Fruit fly (Drosophila melanogaster) whole organism, embryonic: ENCODE measurements around the gene CG13062.

ENCODE experiments used
- Bdp1 ChIP-seq: fragments of 200-800 bp; sonication (Bioruptor generic); optimal IDR thresholded peaks from 3 replicates; lab custom pipeline; 2016; ENCODE audit warnings: missing biosample characterization, missing genetic modification characterization
- CG10565 ChIP-seq: fragments of 200-800 bp; sonication (Bioruptor generic); optimal IDR thresholded peaks from 3 replicates; lab custom pipeline; 2016; ENCODE audit warnings: missing biosample characterization, mild to moderate bottlenecking, missing genetic modification characterization
- CG11085 ChIP-seq: fragments of 200-800 bp; sonication (Bioruptor generic); IDR thresholded peaks from 2 replicates; pipeline ENCODE4 v1.3.6; 2022; ENCODE audit warnings: missing biosample characterization, missing genetic modification characterization
- CG14050 ChIP-seq: fragments of 200-800 bp; sonication (Bioruptor generic); IDR thresholded peaks from 3 replicates; pipeline ENCODE4 v1.3.6; 2022; ENCODE audit warnings: missing biosample characterization, missing genetic modification characterization
- CG14860 ChIP-seq: fragments of 200-800 bp; sonication (Bioruptor generic); IDR thresholded peaks from 3 replicates; pipeline ENCODE4 v1.3.6; 2022; ENCODE audit warnings: missing biosample characterization, missing genetic modification characterization; ENCODE audit not compliant: partially characterized antibody
- CG1647 ChIP-seq: fragments of 200-800 bp; sonication (Bioruptor generic); optimal IDR thresholded peaks from 3 replicates; lab custom pipeline; 2016; ENCODE audit warnings: missing biosample characterization, missing genetic modification characterization
- CG16779 ChIP-seq: fragments of 200-800 bp; sonication (Bioruptor generic); IDR thresholded peaks from 2 replicates; pipeline ENCODE4 v1.3.6; 2022; ENCODE audit warnings: missing biosample characterization, missing genetic modification characterization
- CG17359 ChIP-seq: fragments of 200-800 bp; sonication (Bioruptor generic); optimal IDR thresholded peaks from 3 replicates; lab custom pipeline; 2018; ENCODE audit warnings: missing biosample characterization, mild to moderate bottlenecking, missing genetic modification characterization, moderate library complexity
- CG17829 ChIP-seq: fragments of 200-800 bp; optimal IDR thresholded peaks from 2 replicates; lab custom pipeline; 2019; ENCODE audit warnings: missing biosample characterization, mild to moderate bottlenecking, missing genetic modification characterization, moderate library complexity
- CG2889 ChIP-seq: fragments of 200-800 bp; sonication (Bioruptor generic); IDR thresholded peaks from 3 replicates; pipeline ENCODE4 v1.3.6; 2022; ENCODE audit warnings: missing biosample characterization, missing genetic modification characterization
- CG30403 ChIP-seq: fragments of 200-800 bp; sonication (Bioruptor generic); optimal IDR thresholded peaks from 3 replicates; lab custom pipeline; 2016; ENCODE audit warnings: missing biosample characterization, missing genetic modification characterization
- CG3065 ChIP-seq: fragments of 200-800 bp; sonication (Bioruptor generic); optimal IDR thresholded peaks from 2 replicates; lab custom pipeline; 2016; ENCODE audit warnings: missing biosample characterization, missing genetic modification characterization
- CG31441 ChIP-seq: fragments of 200-800 bp; sonication (Bioruptor generic); IDR thresholded peaks from 2 replicates; pipeline ENCODE4 v1.3.6; 2022; ENCODE audit warnings: missing biosample characterization, missing genetic modification characterization
- CG4328 ChIP-seq: fragments of 200-800 bp; sonication (Bioruptor generic); optimal IDR thresholded peaks from 3 replicates; lab custom pipeline; 2017; ENCODE audit warnings: missing biosample characterization, missing genetic modification reagents, missing genetic modification characterization
- CG5180 ChIP-seq: fragments of 200-800 bp; sonication (Bioruptor generic); optimal IDR thresholded peaks from 3 replicates; lab custom pipeline; 2017; ENCODE audit warnings: missing biosample characterization, missing genetic modification characterization, mild to moderate bottlenecking, moderate library complexity, missing genetic modification reagents
- CG5245 ChIP-seq: fragments of 200-800 bp; sonication (Bioruptor generic); optimal IDR thresholded peaks from 3 replicates; lab custom pipeline; 2016; ENCODE audit warnings: missing biosample characterization, missing genetic modification characterization
- CG6272 ChIP-seq: fragments of 200-800 bp; sonication (Bioruptor generic); IDR thresholded peaks from 2 replicates; pipeline ENCODE4 v1.3.6; 2022; ENCODE audit warnings: missing biosample characterization, missing genetic modification characterization
- CG6854 ChIP-seq: fragments of 200-800 bp; sonication (Bioruptor generic); optimal IDR thresholded peaks from 3 replicates; lab custom pipeline; 2017; ENCODE audit warnings: missing biosample characterization, mild to moderate bottlenecking, missing genetic modification characterization
- CG7839 ChIP-seq: fragments of 200-800 bp; sonication (Bioruptor generic); optimal IDR thresholded peaks from 3 replicates; lab custom pipeline; 2018; ENCODE audit warnings: missing biosample characterization, mild to moderate bottlenecking, missing genetic modification characterization, moderate library complexity
- CG8765 ChIP-seq: fragments of 200-800 bp; sonication (Bioruptor generic); IDR thresholded peaks from 2 replicates; pipeline ENCODE4 v1.3.6; 2022; ENCODE audit warnings: missing biosample characterization, missing genetic modification characterization
- CrebB ChIP-seq: fragments of 200-800 bp; sonication (Bioruptor generic); optimal IDR thresholded peaks from 3 replicates; lab custom pipeline; 2018; ENCODE audit warnings: missing biosample characterization, mild to moderate bottlenecking, missing genetic modification characterization
- Drgx ChIP-seq: fragments of 200-800 bp; sonication (Bioruptor generic); IDR thresholded peaks from 2 replicates; pipeline ENCODE4 v1.3.6; 2022; ENCODE audit warnings: missing biosample characterization, missing genetic modification characterization
- H2.0 ChIP-seq: fragments of 200-800 bp; sonication (Bioruptor generic); IDR thresholded peaks from 2 replicates; pipeline ENCODE4 v1.3.6; 2022; ENCODE audit warnings: missing biosample characterization, missing genetic modification characterization
- HLH3B ChIP-seq: fragments of 200-800 bp; sonication (Bioruptor generic); IDR thresholded peaks from 2 replicates; pipeline ENCODE4 v1.3.6; 2022; ENCODE audit warnings: missing biosample characterization, missing genetic modification characterization
- HmgZ ChIP-seq: fragments of 200-800 bp; sonication (Bioruptor generic); optimal IDR thresholded peaks from 2 replicates; lab custom pipeline; 2018; ENCODE audit warnings: missing biosample characterization, mild to moderate bottlenecking, missing genetic modification characterization
- Hmx ChIP-seq: fragments of 200-800 bp; sonication (Bioruptor generic); optimal IDR thresholded peaks from 2 replicates; lab custom pipeline; 2016; ENCODE audit warnings: missing biosample characterization, missing genetic modification characterization
- Hr78 ChIP-seq, 2 experiments: fragments of 200-800 bp in 1 of 2; fragments of >200 bp in 1 of 2; sonication (Bioruptor generic) in 1 of 2; optimal IDR thresholded peaks; 2 replicates each; lab custom pipeline; 2017 to 2019; ENCODE audit warnings: missing biosample characterization in 2 of 2, missing genetic modification characterization in 2 of 2, mild to moderate bottlenecking in 1 of 2, moderate library complexity in 1 of 2
- NC2β ChIP-seq: fragments of 200-800 bp; sonication (Bioruptor generic); optimal IDR thresholded peaks from 2 replicates; lab custom pipeline; 2016; ENCODE audit warnings: missing biosample characterization, missing genetic modification characterization
- NFAT ChIP-seq: fragments of 200-800 bp; sonication (Bioruptor generic); IDR thresholded peaks from 2 replicates; pipeline ENCODE4 v1.3.6; 2022; ENCODE audit warnings: missing biosample characterization, missing genetic modification characterization
- Neu2 ChIP-seq: fragments of 200-800 bp; sonication (Bioruptor generic); optimal IDR thresholded peaks from 3 replicates; lab custom pipeline; 2016; ENCODE audit warnings: missing biosample characterization, missing genetic modification characterization, borderline replicate concordance
- Oaz ChIP-seq: fragments of 200-800 bp; sonication (Bioruptor generic); IDR thresholded peaks from 2 replicates; pipeline ENCODE4 v1.3.6; 2022; ENCODE audit warnings: missing biosample characterization, missing genetic modification characterization
- Oli ChIP-seq: fragments of 200-800 bp; sonication (Bioruptor generic); optimal IDR thresholded peaks from 2 replicates; lab custom pipeline; 2018; ENCODE audit warnings: missing biosample characterization, mild to moderate bottlenecking, missing genetic modification characterization, moderate library complexity
- Poxn ChIP-seq: fragments of 200-800 bp; sonication (Bioruptor generic); IDR thresholded peaks from 2 replicates; pipeline ENCODE4 v1.3.6; 2022; ENCODE audit warnings: missing biosample characterization, missing genetic modification characterization
- Ravus ChIP-seq: fragments of 200-800 bp; sonication (Bioruptor generic); IDR thresholded peaks from 2 replicates; pipeline ENCODE4 v1.3.6; 2022; ENCODE audit warnings: missing biosample characterization, missing genetic modification characterization
- Six4 ChIP-seq: fragments of 200-800 bp; sonication (Bioruptor generic); optimal IDR thresholded peaks from 2 replicates; lab custom pipeline; 2016; ENCODE audit warnings: missing biosample characterization, missing genetic modification characterization
- Ssrp ChIP-seq: fragments of 200-800 bp; sonication (Bioruptor generic); optimal IDR thresholded peaks from 2 replicates; lab custom pipeline; 2018; ENCODE audit warnings: missing biosample characterization, mild to moderate bottlenecking, missing genetic modification characterization, moderate library complexity
- Usf ChIP-seq: fragments of 200-800 bp; sonication (Bioruptor generic); optimal IDR thresholded peaks from 2 replicates; lab custom pipeline; 2017; ENCODE audit warnings: missing genotype, missing biosample characterization, missing genetic modification characterization
- Xrp1 ChIP-seq: fragments of 200-800 bp; sonication (Bioruptor generic); IDR thresholded peaks from 2 replicates; pipeline ENCODE4 v1.3.6; 2022; ENCODE audit warnings: missing biosample characterization, missing genetic modification characterization
- bbx ChIP-seq: fragments of 200-800 bp; sonication (Bioruptor generic); IDR thresholded peaks from 2 replicates; pipeline ENCODE4 v1.3.6; 2022; ENCODE audit warnings: missing biosample characterization, missing genetic modification characterization; ENCODE audit not compliant: partially characterized antibody
- cas ChIP-seq: fragments of 200-800 bp; sonication (Bioruptor generic); IDR thresholded peaks from 2 replicates; pipeline ENCODE4 v1.3.6; 2022; ENCODE audit warnings: missing biosample characterization, missing genetic modification characterization
- chif ChIP-seq, 2 experiments: fragments of 200-800 bp; sonication (Bioruptor generic); optimal IDR thresholded peaks; 3 replicates each; lab custom pipeline; 2016; ENCODE audit warnings: missing biosample characterization in 2 of 2, missing genetic modification characterization in 2 of 2
- corto ChIP-seq: fragments of 200-800 bp; sonication (Bioruptor generic); optimal IDR thresholded peaks from 2 replicates; lab custom pipeline; 2016; ENCODE audit warnings: missing biosample characterization, mild to moderate bottlenecking, missing genetic modification characterization, moderate library complexity
- eyg ChIP-seq: fragments of 200-800 bp; sonication (Bioruptor generic); optimal IDR thresholded peaks from 3 replicates; lab custom pipeline; 2016; ENCODE audit warnings: missing biosample characterization, missing genetic modification characterization
- gcm ChIP-seq: fragments of 200-800 bp; sonication (Bioruptor generic); optimal IDR thresholded peaks from 2 replicates; lab custom pipeline; 2019; ENCODE audit warnings: missing biosample characterization, mild to moderate bottlenecking, missing genetic modification characterization, moderate library complexity
- grn ChIP-seq: fragments of 200-800 bp; sonication (Bioruptor generic); optimal IDR thresholded peaks from 3 replicates; lab custom pipeline; 2017; ENCODE audit warnings: missing biosample characterization, missing genetic modification characterization
- gro ChIP-seq: fragments of 200-800 bp; sonication (Bioruptor generic); optimal IDR thresholded peaks from 2 replicates; lab custom pipeline; 2016; ENCODE audit warnings: missing biosample characterization, missing genetic modification characterization
- jigr1 ChIP-seq: fragments of 200-800 bp; sonication (Bioruptor generic); IDR thresholded peaks from 3 replicates; pipeline ENCODE4 v1.3.6; 2022; ENCODE audit warnings: missing biosample characterization, missing genetic modification characterization
- lmd ChIP-seq: fragments of 200-800 bp; sonication (Bioruptor generic); IDR thresholded peaks from 2 replicates; pipeline ENCODE4 v1.3.6; 2022; ENCODE audit warnings: missing biosample characterization, missing genetic modification characterization
- oc ChIP-seq: fragments of 200-800 bp; sonication (Bioruptor generic); optimal IDR thresholded peaks from 2 replicates; lab custom pipeline; 2018; ENCODE audit warnings: missing biosample characterization, mild to moderate bottlenecking, missing genetic modification characterization, moderate library complexity
- odd ChIP-seq: fragments of 200-800 bp; sonication (Bioruptor generic); optimal IDR thresholded peaks from 2 replicates; lab custom pipeline; 2017; ENCODE audit warnings: missing biosample characterization, mild to moderate bottlenecking, missing genetic modification characterization
- row ChIP-seq: fragments of 200-800 bp; sonication (Bioruptor generic); IDR thresholded peaks from 3 replicates; pipeline ENCODE4 v1.3.6; 2022; ENCODE audit warnings: missing biosample characterization, missing genetic modification characterization
- sima ChIP-seq: fragments of 200-800 bp; sonication (Bioruptor generic); optimal IDR thresholded peaks from 2 replicates; lab custom pipeline; 2016; ENCODE audit warnings: missing biosample characterization, missing genetic modification characterization
- zfh1 ChIP-seq: fragments of 200-800 bp; sonication (Bioruptor generic); IDR thresholded peaks from 3 replicates; pipeline ENCODE4 v1.3.6; 2022; ENCODE audit warnings: missing biosample characterization, missing genetic modification characterization

CG13062 gene

dm6 chr3L:16309972-16310371 is 4.1 kb upstream of the CG13062 start (continued):
- no peak for TF ChIP-seq CG11085
- no peak for TF ChIP-seq Usf (GFP tag; lab: Kevin White, UChicago)
- TF ChIP-seq Oli (tag; lab: Kevin White, UChicago) = no peak
- TF ChIP-seq CG6854 (GFP tag; lab: Kevin White, UChicago) = no peak
- no peak for TF ChIP-seq sima (GFP tag; lab: Kevin White, UChicago)
- no peak for TF ChIP-seq CG2889 (GFP tag; lab: Robert Waterston, UW)
- TF ChIP-seq Neu2 (GFP tag; lab: Kevin White, UChicago) = no peak
- no peak for TF ChIP-seq CG10565 (GFP tag; lab: Kevin White, UChicago)
- no peak for TF ChIP-seq NC2β (GFP tag; lab: Kevin White, UChicago)
- TF ChIP-seq CG3065 (GFP tag; lab: Kevin White, UChicago) = no peak
- TF ChIP-seq gro (GFP tag; lab: Kevin White, UChicago) = no peak
- peak; percentile 86 for TF ChIP-seq Drgx (GFP tag; lab: Robert Waterston, UW)
- peak in 1 of 2 experiments; percentile 10 for TF ChIP-seq chif (GFP tag; optimal IDR thresholded peaks at IDR 0.05; lab: Kevin White, UChicago)
- TF ChIP-seq zfh1 (GFP tag; lab: Robert Waterston, UW) = no peak
- TF ChIP-seq row (GFP tag; lab: Robert Waterston, UW) = peak; percentile 40; the same call in 1 of the 3 replicates
- TF ChIP-seq jigr1 = no peak
- no peak for TF ChIP-seq Hmx
- no peak for TF ChIP-seq gcm (GFP tag; lab: Kevin White, UChicago)
- TF ChIP-seq CG14050 = no peak
- no peak for TF ChIP-seq Hr78 (GFP tag; optimal IDR thresholded peaks at IDR 0.05; lab: Kevin White, UChicago)
- no peak for TF ChIP-seq Xrp1
- no peak for TF ChIP-seq CG7839 (tag; lab: Kevin White, UChicago)
- no peak for TF ChIP-seq Poxn (GFP tag; lab: Robert Waterston, UW)
- TF ChIP-seq H2.0 (GFP tag; lab: Robert Waterston, UW) = peak; percentile 49; the same call in 1 of the 2 replicates
- no peak for TF ChIP-seq CG31441
- TF ChIP-seq CG17829 (tag; lab: Kevin White, UChicago) = no peak
- no peak for TF ChIP-seq Bdp1 (GFP tag; lab: Kevin White, UChicago)
- no peak for TF ChIP-seq CG16779 (GFP tag; lab: Robert Waterston, UW)
- no peak for TF ChIP-seq CG14860 (GFP tag; lab: Robert Waterston, UW)
- no peak for TF ChIP-seq grn (GFP tag; lab: Kevin White, UChicago)
- TF ChIP-seq NFAT = no peak
- TF ChIP-seq Ravus (GFP tag; lab: Robert Waterston, UW) = no peak
- TF ChIP-seq corto (GFP tag; lab: Kevin White, UChicago) = no peak
- no peak for TF ChIP-seq Six4 (GFP tag; lab: Kevin White, UChicago)
- peak; percentile 39; the same call in 1 of the 2 replicates for TF ChIP-seq lmd (GFP tag; lab: Robert Waterston, UW)
- TF ChIP-seq CG17359 (tag; lab: Kevin White, UChicago) = no peak
- TF ChIP-seq CG5245 (GFP tag; lab: Kevin White, UChicago) = no peak
- TF ChIP-seq Ssrp (tag; lab: Kevin White, UChicago) = no peak
- peak; percentile 38 for TF ChIP-seq CG30403 (GFP tag; lab: Kevin White, UChicago)
- no peak for TF ChIP-seq CG4328 (GFP tag; lab: Kevin White, UChicago)
- no peak for TF ChIP-seq CG8765
- TF ChIP-seq CG6272 (GFP tag; lab: Robert Waterston, UW) = no peak
- TF ChIP-seq HmgZ = no peak
- no peak for TF ChIP-seq bbx (GFP tag; lab: Robert Waterston, UW)
- TF ChIP-seq CG1647 = no peak
- no peak for TF ChIP-seq Oaz (GFP tag; lab: Robert Waterston, UW)
- no peak for TF ChIP-seq eyg
- TF ChIP-seq HLH3B = peak; percentile 25; the same call in 1 of the 2 replicates
- no peak for TF ChIP-seq CrebB
- no peak for TF ChIP-seq oc
- TF ChIP-seq odd (GFP tag; lab: Kevin White, UChicago) = no peak
- no peak for TF ChIP-seq CG5180 (GFP tag; lab: Kevin White, UChicago)
- no peak for TF ChIP-seq cas (GFP tag; lab: Robert Waterston, UW)
